1 fruit fly cellular context compared by ENCODE assay signal in genomic region chr3R:22041625-22042282, dm6.
TF ChIP-seq lines count a peak whose summit lies in the region.

how (plus strand) TSS chr3R:22042191.

TF ChIP-seq in whole organism, embryonic, 481 proteins besides CTCF, POLR2A, EP300 and RAD21 (continued from another document and continues in another):
- TF ChIP-seq Xbp1 (GFP tag; optimal IDR thresholded peaks at IDR 0.05; lab: Kevin White, UChicago), result peak; percentile 27
- peak; percentile 32 to 33 for TF ChIP-seq Pdp1 (GFP tag; optimal IDR thresholded peaks at IDR 0.05; lab: Kevin White, UChicago)
- TF ChIP-seq Nf-YC (tag; optimal IDR thresholded peaks at IDR 0.05; lab: Kevin White, UChicago), result peak; percentile 37
- peak; percentile 6 for TF ChIP-seq grau (tag; optimal IDR thresholded peaks at IDR 0.05; lab: Kevin White, UChicago)
- peak; percentile 52 for TF ChIP-seq Ets97D (GFP tag; optimal IDR thresholded peaks at IDR 0.05; lab: Kevin White, UChicago)
- no peak for TF ChIP-seq CG4730 (GFP tag; IDR thresholded peaks at IDR 0.05; lab: Robert Waterston, UW)
- TF ChIP-seq sd (tag; optimal IDR thresholded peaks at IDR 0.05; lab: Kevin White, UChicago), result peak; percentile 42
- peak; percentile 23 for TF ChIP-seq Antp (GFP tag; optimal IDR thresholded peaks at IDR 0.05; lab: Kevin White, UChicago)
- 0 out of 3 replicates have a peak, but pooled peaks have one; percentile 24 for TF ChIP-seq CG17361 (GFP tag; IDR thresholded peaks at IDR 0.05; lab: Robert Waterston, UW)
- peak; percentile 8 for TF ChIP-seq NK7.1 (GFP tag; optimal IDR thresholded peaks at IDR 0.05; lab: Kevin White, UChicago)
- peak; percentile 41 for TF ChIP-seq kay (GFP tag; optimal IDR thresholded peaks at IDR 0.05; lab: Kevin White, UChicago)
- peak; percentile 38; the same call in 1 of the 2 replicates for TF ChIP-seq slbo (GFP tag; IDR thresholded peaks at IDR 0.05; lab: Robert Waterston, UW)
- TF ChIP-seq Atf-2 (GFP tag; optimal IDR thresholded peaks at IDR 0.05; lab: Kevin White, UChicago), result peak; percentile 19
- TF ChIP-seq CG2678 (tag; optimal IDR thresholded peaks at IDR 0.05; lab: Kevin White, UChicago), result peak; percentile 22
- peak; percentile 23 for TF ChIP-seq ind (GFP tag; optimal IDR thresholded peaks at IDR 0.05; lab: Kevin White, UChicago)
- no peak for TF ChIP-seq MESR4 (GFP tag; optimal IDR thresholded peaks at IDR 0.05; lab: Kevin White, UChicago)
- TF ChIP-seq tx (GFP tag; optimal IDR thresholded peaks at IDR 0.05; lab: Kevin White, UChicago), result peak; percentile 96
- TF ChIP-seq CG9727 (GFP tag; optimal IDR thresholded peaks at IDR 0.05; lab: Kevin White, UChicago), result peak; percentile 44
- TF ChIP-seq shn (GFP tag; optimal IDR thresholded peaks at IDR 0.05; lab: Kevin White, UChicago), result peak; percentile 11
- peak; percentile 7 for TF ChIP-seq psq (GFP tag; optimal IDR thresholded peaks at IDR 0.05; lab: Kevin White, UChicago)
- peak; percentile 60 for TF ChIP-seq trem (tag; optimal IDR thresholded peaks at IDR 0.05; lab: Kevin White, UChicago)
- TF ChIP-seq chif (GFP tag; optimal IDR thresholded peaks at IDR 0.05; lab: Kevin White, UChicago), result peak in 1 of 2 experiments; percentile 45
- peak; percentile 84 for TF ChIP-seq CG17186 (GFP tag; optimal IDR thresholded peaks at IDR 0.05; lab: Kevin White, UChicago)
- peak; percentile 97 for TF ChIP-seq yki (optimal IDR thresholded peaks at IDR 0.05; lab: Kevin White, UChicago)
- TF ChIP-seq Kr (GFP tag; optimal IDR thresholded peaks at IDR 0.05; lab: Kevin White, UChicago), result no peak
- TF ChIP-seq MBD-R2 (GFP tag; IDR thresholded peaks at IDR 0.05; lab: Robert Waterston, UW), result peak; percentile 57
- TF ChIP-seq pb (GFP tag; optimal IDR thresholded peaks at IDR 0.05; lab: Kevin White, UChicago), result peak; percentile 66
- TF ChIP-seq CG6683 (GFP tag; optimal IDR thresholded peaks at IDR 0.05; lab: Kevin White, UChicago), result no peak
- TF ChIP-seq Scr (GFP tag; IDR thresholded peaks at IDR 0.05; lab: Robert Waterston, UW; ENCODE audit: partially characterized antibody), result peak; percentile 43; the same call in 1 of the 2 replicates
- peak; percentile 25 for TF ChIP-seq CG12769 (tag; optimal IDR thresholded peaks at IDR 0.05; lab: Kevin White, UChicago)
- peak; percentile 36 for TF ChIP-seq CG10431 (GFP tag; optimal IDR thresholded peaks at IDR 0.05; lab: Kevin White, UChicago)
- peak; percentile 47 for TF ChIP-seq mam (GFP tag; optimal IDR thresholded peaks at IDR 0.05; lab: Kevin White, UChicago)
- TF ChIP-seq abd-A (tag; optimal IDR thresholded peaks at IDR 0.05; lab: Kevin White, UChicago), result peak; percentile 33
- TF ChIP-seq Sox100B (GFP tag; optimal IDR thresholded peaks at IDR 0.05; lab: Kevin White, UChicago), result peak; percentile 20
- TF ChIP-seq Awh (GFP tag; IDR thresholded peaks at IDR 0.05; lab: Robert Waterston, UW), result no peak
- no peak for TF ChIP-seq H2.0 (GFP tag; IDR thresholded peaks at IDR 0.05; lab: Robert Waterston, UW)
- peak; percentile 78 for TF ChIP-seq HmgZ (tag; optimal IDR thresholded peaks at IDR 0.05; lab: Kevin White, UChicago)
- TF ChIP-seq lilli (GFP tag; optimal IDR thresholded peaks at IDR 0.05; lab: Kevin White, UChicago), result peak; percentile 45
- 0 out of 3 replicates have a peak, but pooled peaks have one; percentile 41 for TF ChIP-seq CG11456 (GFP tag; IDR thresholded peaks at IDR 0.05; lab: Robert Waterston, UW)
- TF ChIP-seq crp (GFP tag; optimal IDR thresholded peaks at IDR 0.05; lab: Kevin White, UChicago), result peak in 1 of 2 experiments; percentile 45
- TF ChIP-seq Gug (GFP tag; IDR thresholded peaks at IDR 0.05; lab: Robert Waterston, UW), result no peak
- peak; percentile 21 for TF ChIP-seq nmo (GFP tag; optimal IDR thresholded peaks at IDR 0.05; lab: Kevin White, UChicago)
- peak; percentile 56 for TF ChIP-seq CoRest (tag; optimal IDR thresholded peaks at IDR 0.05; lab: Kevin White, UChicago)
- peak; percentile 8 for TF ChIP-seq CG13424 (tag; optimal IDR thresholded peaks at IDR 0.05; lab: Kevin White, UChicago)
- TF ChIP-seq CG18011 (GFP tag; optimal IDR thresholded peaks at IDR 0.05; lab: Kevin White, UChicago), result no peak
- TF ChIP-seq CG3163 (GFP tag; optimal IDR thresholded peaks at IDR 0.05; lab: Kevin White, UChicago), result peak; percentile 91
- TF ChIP-seq CG7556 (GFP tag; optimal IDR thresholded peaks at IDR 0.05; lab: Kevin White, UChicago), result peak; percentile 2
- peak; percentile 41 for TF ChIP-seq Camta (GFP tag; optimal IDR thresholded peaks at IDR 0.05; lab: Kevin White, UChicago)
- TF ChIP-seq H15 (GFP tag; IDR thresholded peaks at IDR 0.05; lab: Robert Waterston, UW), result 0 out of 3 replicates have a peak, but pooled peaks have one; percentile 26
- peak; percentile 0 for TF ChIP-seq HHEX (GFP tag; optimal IDR thresholded peaks at IDR 0.05; lab: Kevin White, UChicago)
- peak; percentile 28 for TF ChIP-seq CG4424 (GFP tag; optimal IDR thresholded peaks at IDR 0.05; lab: Kevin White, UChicago)
- TF ChIP-seq CG34224 (GFP tag; IDR thresholded peaks at IDR 0.05; lab: Robert Waterston, UW; ENCODE audit: partially characterized antibody), result peak; percentile 48; the same call in 1 of the 3 replicates
- TF ChIP-seq gfzf (GFP tag; optimal IDR thresholded peaks at IDR 0.05; lab: Kevin White, UChicago), result peak; percentile 30
- peak; percentile 26 for TF ChIP-seq CG2120 (GFP tag; optimal IDR thresholded peaks at IDR 0.05; lab: Kevin White, UChicago)
- TF ChIP-seq fu2 (GFP tag; optimal IDR thresholded peaks at IDR 0.05; lab: Kevin White, UChicago), result peak; percentile 3
- peak; percentile 92 for TF ChIP-seq Dp (GFP tag; optimal IDR thresholded peaks at IDR 0.05; lab: Kevin White, UChicago)
- peak; percentile 2 for TF ChIP-seq tup (GFP tag; optimal IDR thresholded peaks at IDR 0.05; lab: Kevin White, UChicago)
- peak; percentile 41 for TF ChIP-seq HmgD (GFP tag; optimal IDR thresholded peaks at IDR 0.05; lab: Kevin White, UChicago)
- TF ChIP-seq peb (GFP tag; IDR thresholded peaks at IDR 0.05; lab: Robert Waterston, UW), result no peak
- peak; percentile 36 for TF ChIP-seq lab (GFP tag; optimal IDR thresholded peaks at IDR 0.05; lab: Kevin White, UChicago)
- TF ChIP-seq row (GFP tag; IDR thresholded peaks at IDR 0.05; lab: Robert Waterston, UW), result peak; percentile 96
- TF ChIP-seq pho (GFP tag; optimal IDR thresholded peaks at IDR 0.05; lab: Kevin White, UChicago), result peak; percentile 27
- no peak for TF ChIP-seq CG15073 (GFP tag; optimal IDR thresholded peaks at IDR 0.05; lab: Kevin White, UChicago)
- TF ChIP-seq croc (GFP tag; conservative IDR thresholded peaks at IDR 0.05; lab: Robert Waterston, UW), result no peak
- TF ChIP-seq sug (tag; optimal IDR thresholded peaks at IDR 0.05; lab: Kevin White, UChicago), result peak; percentile 27
- TF ChIP-seq CG15479 (GFP tag; optimal IDR thresholded peaks at IDR 0.05; lab: Kevin White, UChicago), result peak; percentile 74
- TF ChIP-seq CG12219 (GFP tag; optimal IDR thresholded peaks at IDR 0.05; lab: Kevin White, UChicago), result peak; percentile 17
- TF ChIP-seq Max (GFP tag; optimal IDR thresholded peaks at IDR 0.05; lab: Kevin White, UChicago), result peak; percentile 26
- TF ChIP-seq gem (tag; optimal IDR thresholded peaks at IDR 0.05; lab: Kevin White, UChicago), result peak; percentile 30
- TF ChIP-seq CG5953 (GFP tag; IDR thresholded peaks at IDR 0.05; lab: Robert Waterston, UW), result no peak
- TF ChIP-seq CG17385 (GFP tag; optimal IDR thresholded peaks at IDR 0.05; lab: Kevin White, UChicago), result peak; percentile 7
- no peak for TF ChIP-seq CG32767 (GFP tag; IDR thresholded peaks at IDR 0.05; lab: Robert Waterston, UW)
- TF ChIP-seq CG42726 (GFP tag; IDR thresholded peaks at IDR 0.05; lab: Robert Waterston, UW; ENCODE audit: partially characterized antibody), result 0 out of 2 replicates have a peak, but pooled peaks have one; percentile 3
- peak; percentile 74 for TF ChIP-seq Myb (GFP tag; optimal IDR thresholded peaks at IDR 0.05; lab: Kevin White, UChicago)
- TF ChIP-seq ro (GFP tag; IDR thresholded peaks at IDR 0.05; lab: Robert Waterston, UW), result no peak
- TF ChIP-seq CG9932 (GFP tag; IDR thresholded peaks at IDR 0.05; lab: Robert Waterston, UW), result peak; percentile 39; the same call in 1 of the 2 replicates
- no peak for TF ChIP-seq CG10366 (GFP tag; IDR thresholded peaks at IDR 0.05; lab: Robert Waterston, UW)
- TF ChIP-seq pros (GFP tag; optimal IDR thresholded peaks at IDR 0.05; lab: Kevin White, UChicago), result peak; percentile 46
- peak; percentile 26 for TF ChIP-seq CG30403 (GFP tag; optimal IDR thresholded peaks at IDR 0.05; lab: Kevin White, UChicago)
- peak; percentile 14 for TF ChIP-seq Atf3 (GFP tag; optimal IDR thresholded peaks at IDR 0.05; lab: Kevin White, UChicago)
- peak; percentile 100 for TF ChIP-seq CG6689 (GFP tag; IDR thresholded peaks at IDR 0.05; lab: Robert Waterston, UW)
- peak; percentile 22 for TF ChIP-seq CG13624 (GFP tag; optimal IDR thresholded peaks at IDR 0.05; lab: Kevin White, UChicago)
- TF ChIP-seq CG10543 (GFP tag; optimal IDR thresholded peaks at IDR 0.05; lab: Kevin White, UChicago), result peak; percentile 20
- no peak for TF ChIP-seq cas (GFP tag; IDR thresholded peaks at IDR 0.05; lab: Robert Waterston, UW)
- no peak for TF ChIP-seq nerfin-2 (GFP tag; IDR thresholded peaks at IDR 0.05; lab: Robert Waterston, UW; ENCODE audit: partially characterized antibody)
- peak; percentile 33 for TF ChIP-seq CG13894 (tag; optimal IDR thresholded peaks at IDR 0.05; lab: Kevin White, UChicago)
- TF ChIP-seq PHDP (tag; optimal IDR thresholded peaks at IDR 0.05; lab: Kevin White, UChicago), result peak; percentile 36
- TF ChIP-seq nau (GFP tag; optimal IDR thresholded peaks at IDR 0.05; lab: Kevin White, UChicago), result peak; percentile 24
- peak; percentile 40 for TF ChIP-seq CG10267 (tag; optimal IDR thresholded peaks at IDR 0.05; lab: Kevin White, UChicago)
- TF ChIP-seq CG3281 (GFP tag; optimal IDR thresholded peaks at IDR 0.05; lab: Kevin White, UChicago), result peak; percentile 47
- peak; percentile 10 for TF ChIP-seq Hsf (GFP tag; optimal IDR thresholded peaks at IDR 0.05; lab: Kevin White, UChicago)
- peak; percentile 17 for TF ChIP-seq Blimp-1 (GFP tag; optimal IDR thresholded peaks at IDR 0.05; lab: Kevin White, UChicago)
- TF ChIP-seq Ptx1 (GFP tag; IDR thresholded peaks at IDR 0.05; lab: Robert Waterston, UW), result peak; percentile 53
- peak; percentile 27 for TF ChIP-seq slp2 (GFP tag; optimal IDR thresholded peaks at IDR 0.05; lab: Kevin White, UChicago)
- TF ChIP-seq Hand (GFP tag; optimal IDR thresholded peaks at IDR 0.05; lab: Kevin White, UChicago), result peak; percentile 24
- 0 out of 2 replicates have a peak, but pooled peaks have one; percentile 22 for TF ChIP-seq lmd (GFP tag; IDR thresholded peaks at IDR 0.05; lab: Robert Waterston, UW)
- TF ChIP-seq CG32532 (GFP tag; IDR thresholded peaks at IDR 0.05; lab: Robert Waterston, UW), result 0 out of 2 replicates have a peak, but pooled peaks have one; percentile 5
- no peak for TF ChIP-seq dan (GFP tag; IDR thresholded peaks at IDR 0.05; lab: Robert Waterston, UW)
- TF ChIP-seq sens (GFP tag; lab: Kevin White, UChicago), result peak; percentile 83
- peak; percentile 19; the same call in 1 of the 3 replicates for TF ChIP-seq HLH4C (GFP tag; IDR thresholded peaks at IDR 0.05; lab: Robert Waterston, UW; ENCODE audit: partially characterized antibody)
- no peak for TF ChIP-seq B-H2 (GFP tag; optimal IDR thresholded peaks at IDR 0.05; lab: Kevin White, UChicago)
- TF ChIP-seq pzg (GFP tag; optimal IDR thresholded peaks at IDR 0.05; lab: Kevin White, UChicago), result peak; percentile 69
- no peak for TF ChIP-seq YL-1 (GFP tag; optimal IDR thresholded peaks at IDR 0.05; lab: Kevin White, UChicago)
- 0 out of 3 replicates have a peak, but pooled peaks have one; percentile 32 for TF ChIP-seq Opbp (GFP tag; IDR thresholded peaks at IDR 0.05; lab: Robert Waterston, UW; ENCODE audit: partially characterized antibody)
- peak; percentile 41; the same call in 1 of the 3 replicates for TF ChIP-seq zfh1 (GFP tag; IDR thresholded peaks at IDR 0.05; lab: Robert Waterston, UW)
- peak; percentile 48; the same call in 1 of the 3 replicates for TF ChIP-seq so (GFP tag; IDR thresholded peaks at IDR 0.05; lab: Robert Waterston, UW)
- TF ChIP-seq chm (GFP tag; IDR thresholded peaks at IDR 0.05; lab: Robert Waterston, UW), result peak; percentile 83
- TF ChIP-seq NC2β (GFP tag; optimal IDR thresholded peaks at IDR 0.05; lab: Kevin White, UChicago), result peak; percentile 23
- peak in 1 of 2 experiments; percentile 95 for TF ChIP-seq tll (GFP tag; optimal IDR thresholded peaks at IDR 0.05; lab: Kevin White, UChicago)
- peak; percentile 46 for TF ChIP-seq phol (tag; optimal IDR thresholded peaks at IDR 0.05; lab: Kevin White, UChicago)
- TF ChIP-seq aop (GFP tag; IDR thresholded peaks at IDR 0.05; lab: Robert Waterston, UW), result no peak
- no peak for TF ChIP-seq vvl (GFP tag; IDR thresholded peaks at IDR 0.05; lab: Robert Waterston, UW)
- TF ChIP-seq dm (GFP tag; optimal IDR thresholded peaks at IDR 0.05; lab: Kevin White, UChicago), result no peak
- peak; percentile 14 for TF ChIP-seq CG10979 (tag; optimal IDR thresholded peaks at IDR 0.05; lab: Kevin White, UChicago)
- peak; percentile 41; the same call in 1 of the 2 replicates for TF ChIP-seq CG13287 (GFP tag; IDR thresholded peaks at IDR 0.05; lab: Robert Waterston, UW; ENCODE audit: partially characterized antibody)
- no peak for TF ChIP-seq Ssrp (tag; optimal IDR thresholded peaks at IDR 0.05; lab: Kevin White, UChicago)
- TF ChIP-seq CG3847 (GFP tag; IDR thresholded peaks at IDR 0.05; lab: Robert Waterston, UW), result peak; percentile 67
- TF ChIP-seq CG4328 (GFP tag; optimal IDR thresholded peaks at IDR 0.05; lab: Kevin White, UChicago), result no peak
- no peak for TF ChIP-seq sc (optimal IDR thresholded peaks at IDR 0.05; lab: Kevin White, UChicago)
- no peak for TF ChIP-seq sc (GFP tag; optimal IDR thresholded peaks at IDR 0.05; lab: Kevin White, UChicago)
- peak; percentile 1 for TF ChIP-seq zen (tag; optimal IDR thresholded peaks at IDR 0.05; lab: Kevin White, UChicago)
- peak; percentile 84 for TF ChIP-seq Med (GFP tag; lab: Kevin White, UChicago)
- TF ChIP-seq E2f1 (GFP tag; IDR thresholded peaks at IDR 0.05; lab: Robert Waterston, UW), result no peak
- TF ChIP-seq Taf1 (GFP tag; IDR thresholded peaks at IDR 0.05; lab: Robert Waterston, UW), result no peak
- peak in 1 of 2 experiments; percentile 30 for TF ChIP-seq dpn (GFP tag; optimal IDR thresholded peaks at IDR 0.05; lab: Kevin White, UChicago)
- TF ChIP-seq CG18476 (GFP tag; optimal IDR thresholded peaks at IDR 0.05; lab: Kevin White, UChicago), result no peak
- peak; percentile 34 for TF ChIP-seq CG17829 (tag; optimal IDR thresholded peaks at IDR 0.05; lab: Kevin White, UChicago)
- TF ChIP-seq Ada2b (GFP tag; IDR thresholded peaks at IDR 0.05; lab: Robert Waterston, UW), result no peak
- peak; percentile 34 for TF ChIP-seq Sry-δ (GFP tag; optimal IDR thresholded peaks at IDR 0.05; lab: Kevin White, UChicago)
